Fruit fly (Drosophila melanogaster): ENCODE data around the gene Decay.

Decay gene

dm6 chr3R:16469501-16470263, 31.2 kb downstream of the Decay start, which contains the start of the genes CG42232 and CSN5:
Gene CG42232, minus strand, starts transcription at chr3R:16469663.
Gene CSN5, plus strand, starts transcription at chr3R:16470099.
- peak; percentile 3 for TF ChIP-seq CG11762 (GFP tag; optimal IDR thresholded peaks at IDR 0.05; ENCODE audit: insufficient read depth)
- TF ChIP-seq CG6163 (GFP tag; IDR thresholded peaks at IDR 0.05), result peak; percentile 35; the same call in 1 of the 3 replicates
- peak; percentile 54 for TF ChIP-seq Sox15 (GFP tag; optimal IDR thresholded peaks at IDR 0.05)
- peak; percentile 18 for TF ChIP-seq CG11902 (GFP tag; optimal IDR thresholded peaks at IDR 0.05)
- peak; percentile 57 for TF ChIP-seq CG6792 (GFP tag; optimal IDR thresholded peaks at IDR 0.05)
- no peak for TF ChIP-seq ss (GFP tag; optimal IDR thresholded peaks at IDR 0.05)

dm6 chr3R:16468556-16468955, 32.3 kb downstream of the Decay start:
- TF ChIP-seq salr (GFP tag; optimal IDR thresholded peaks at IDR 0.05) (no peak), CG8319 (GFP tag; optimal IDR thresholded peaks at IDR 0.05) (no peak), ss (GFP tag; optimal IDR thresholded peaks at IDR 0.05) (no peak), CG15336 (GFP tag; IDR thresholded peaks at IDR 0.05) (no peak)

dm6 chr3R:16456607-16457006, 44.2 kb downstream of the Decay start:
- TF ChIP-seq achi (GFP tag; optimal IDR thresholded peaks at IDR 0.05) (no peak), CG3032 (tag; optimal IDR thresholded peaks at IDR 0.05) (no peak), vri (GFP tag; optimal IDR thresholded peaks at IDR 0.05) (no peak), Eip75B (GFP tag; optimal IDR thresholded peaks at IDR 0.05) (no peak), Hr39 (GFP tag; optimal IDR thresholded peaks at IDR 0.05) (no peak), net (GFP tag; optimal IDR thresholded peaks at IDR 0.05) (no peak), CG6854 (GFP tag; optimal IDR thresholded peaks at IDR 0.05) (no peak), CG6808 (GFP tag; optimal IDR thresholded peaks at IDR 0.05) (no peak), Smox (GFP tag; optimal IDR thresholded peaks at IDR 0.05) (no peak), CG8119 (GFP tag; IDR thresholded peaks at IDR 0.05) (no peak), CG11902 (GFP tag; optimal IDR thresholded peaks at IDR 0.05) (no peak), dsx (GFP tag; optimal IDR thresholded peaks at IDR 0.05; ENCODE audit: poor library complexity, severe bottlenecking) (no peak), esn (GFP tag; optimal IDR thresholded peaks at IDR 0.05) (no peak), CG10669 (GFP tag; optimal IDR thresholded peaks at IDR 0.05) (no peak), Blimp-1 (GFP tag; optimal IDR thresholded peaks at IDR 0.05) (no peak), eg (GFP tag; IDR thresholded peaks at IDR 0.05) (no peak), Sox14 (GFP tag; optimal IDR thresholded peaks at IDR 0.05) (no peak), Eip93F (GFP tag; optimal IDR thresholded peaks at IDR 0.05) (no peak), CG16779 (tag; optimal IDR thresholded peaks at IDR 0.05) (no peak), CG15336 (GFP tag; IDR thresholded peaks at IDR 0.05) (no peak)

dm6 chr3R:16455875-16456274, 45.0 kb downstream of the Decay start, which contains the start of gene CG14883:
Gene CG14883, plus strand, starts transcription at chr3R:16456052.
- TF ChIP-seq CG11902 (GFP tag; optimal IDR thresholded peaks at IDR 0.05), result no peak
- peak; percentile 97 for TF ChIP-seq Blimp-1 (GFP tag; optimal IDR thresholded peaks at IDR 0.05)

dm6 chr3R:16454192-16454591, 46.7 kb downstream of the Decay start, which contains the start of gene CG10405:
Gene CG10405, plus strand, starts transcription at chr3R:16454492.
- TF ChIP-seq CG6276 (GFP tag; optimal IDR thresholded peaks at IDR 0.05) (no peak), Ets96B (tag; optimal IDR thresholded peaks at IDR 0.05) (no peak), CG3032 (tag; optimal IDR thresholded peaks at IDR 0.05) (no peak), achi (GFP tag; optimal IDR thresholded peaks at IDR 0.05) (no peak), CG16779 (tag; optimal IDR thresholded peaks at IDR 0.05) (no peak), Gug (GFP tag; IDR thresholded peaks at IDR 0.05) (no peak), esn (GFP tag; optimal IDR thresholded peaks at IDR 0.05) (no peak), fd59A (GFP tag; optimal IDR thresholded peaks at IDR 0.05) (no peak), Sox14 (GFP tag; optimal IDR thresholded peaks at IDR 0.05) (no peak), Lpt (GFP tag; optimal IDR thresholded peaks at IDR 0.05) (no peak), CG3919 (GFP tag; optimal IDR thresholded peaks at IDR 0.05) (no peak), CG11902 (GFP tag; optimal IDR thresholded peaks at IDR 0.05) (no peak), CG6163 (GFP tag; IDR thresholded peaks at IDR 0.05) (no peak), CG10669 (GFP tag; optimal IDR thresholded peaks at IDR 0.05) (no peak), CG6808 (GFP tag; optimal IDR thresholded peaks at IDR 0.05) (no peak), Hr4 (GFP tag; optimal IDR thresholded peaks at IDR 0.05) (no peak), svp (GFP tag) (no peak)

All from whole organism, prepupa.